Worm (Caenorhabditis elegans): ENCODE measurements around the gene fbxb-112.
"Not testable (repeated sequence)": the region's sequence is repeated elsewhere in the genome, so short reads cannot be mapped to it uniquely, and the experiment has no call there.

fbxb-112 gene

DNA sequence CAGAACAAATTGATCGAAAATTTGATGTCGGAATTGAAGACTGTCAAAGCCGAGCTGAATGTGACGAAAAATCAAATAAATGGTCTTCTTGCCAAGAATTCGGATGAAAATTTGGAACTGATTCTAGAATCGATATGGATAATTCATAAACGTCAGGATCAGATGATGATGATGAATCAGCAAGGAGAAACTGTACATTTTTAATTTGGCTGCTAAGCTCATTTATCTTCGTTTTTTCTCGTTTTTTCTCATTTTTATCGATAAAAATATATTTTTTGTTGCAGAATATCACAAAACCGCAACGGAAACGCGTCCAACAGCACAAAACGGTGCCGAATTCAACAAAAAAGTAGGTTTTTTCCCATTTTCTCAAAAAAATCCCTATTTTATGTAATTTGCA lies 41.4 kb upstream of the fbxb-112 start, which contains the start of gene C16C8.14:
Gene C16C8.14, plus strand, starts transcription at position 301 of the 400 bp plus-strand sequence.
- not testable (repeated sequence) for TF ChIP-seq F13C5.2 (tag; optimal IDR thresholded peaks at IDR 0.05); flt-1 (GFP tag; IDR thresholded peaks at IDR 0.05); tbx-11 (GFP tag; IDR thresholded peaks at IDR 0.05)

ce11 chrII:3452421-3452820 lies 38.5 kb upstream of the fbxb-112 start, which contains the start of gene C16C8.12:
TSS of gene C16C8.12 (plus strand) at chrII:3452721.
- TF ChIP-seq hmbx-1 (tag; optimal IDR thresholded peaks at IDR 0.05): no peak
- no peak for TF ChIP-seq ceh-13 (GFP tag; optimal IDR thresholded peaks at IDR 0.05)
- TF ChIP-seq F13C5.2 (tag; optimal IDR thresholded peaks at IDR 0.05): no peak
- no peak for TF ChIP-seq aly-1 (tag; optimal IDR thresholded peaks at IDR 0.05)
- no peak for TF ChIP-seq ama-1 (optimal IDR thresholded peaks at IDR 0.05)
- TF ChIP-seq scrt-1 (GFP tag; IDR thresholded peaks at IDR 0.05): no peak
- TF ChIP-seq tbx-11 (GFP tag; IDR thresholded peaks at IDR 0.05): no peak
- TF ChIP-seq ceh-36 (tag; optimal IDR thresholded peaks at IDR 0.05): no peak
- TF ChIP-seq tra-4 (tag; optimal IDR thresholded peaks at IDR 0.05): no peak
- TF ChIP-seq pes-1 (GFP tag; IDR thresholded peaks at IDR 0.05): no peak

ce11 chrII:3453521-3453920 lies 37.4 kb upstream of the fbxb-112 start, which contains the start of gene C16C8.11:
TSS of gene C16C8.11 (plus strand) at chrII:3453708.
- no peak for TF ChIP-seq hnd-1 (tag; optimal IDR thresholded peaks at IDR 0.05)
- no peak for TF ChIP-seq sea-1 (GFP tag; conservative IDR thresholded peaks at IDR 0.05)
- no peak for TF ChIP-seq pes-1 (GFP tag; IDR thresholded peaks at IDR 0.05)
- TF ChIP-seq ceh-13 (GFP tag; optimal IDR thresholded peaks at IDR 0.05): no peak
- TF ChIP-seq hmbx-1 (tag; optimal IDR thresholded peaks at IDR 0.05): no peak
- no peak for TF ChIP-seq tbx-11 (GFP tag; IDR thresholded peaks at IDR 0.05)
- no peak for TF ChIP-seq ama-1 (optimal IDR thresholded peaks at IDR 0.05)
- TF ChIP-seq ets-7 (tag; optimal IDR thresholded peaks at IDR 0.05): no peak
- no peak for TF ChIP-seq flt-1 (GFP tag; IDR thresholded peaks at IDR 0.05)
- no peak for TF ChIP-seq scrt-1 (GFP tag; IDR thresholded peaks at IDR 0.05)
- no peak for TF ChIP-seq aly-1 (tag; optimal IDR thresholded peaks at IDR 0.05)
- no peak for TF ChIP-seq tbx-37 (GFP tag; conservative IDR thresholded peaks at IDR 0.05)
- no peak for TF ChIP-seq ceh-36 (tag; optimal IDR thresholded peaks at IDR 0.05)
- no peak for TF ChIP-seq hmg-4 (GFP tag; optimal IDR thresholded peaks at IDR 0.05)

DNA sequence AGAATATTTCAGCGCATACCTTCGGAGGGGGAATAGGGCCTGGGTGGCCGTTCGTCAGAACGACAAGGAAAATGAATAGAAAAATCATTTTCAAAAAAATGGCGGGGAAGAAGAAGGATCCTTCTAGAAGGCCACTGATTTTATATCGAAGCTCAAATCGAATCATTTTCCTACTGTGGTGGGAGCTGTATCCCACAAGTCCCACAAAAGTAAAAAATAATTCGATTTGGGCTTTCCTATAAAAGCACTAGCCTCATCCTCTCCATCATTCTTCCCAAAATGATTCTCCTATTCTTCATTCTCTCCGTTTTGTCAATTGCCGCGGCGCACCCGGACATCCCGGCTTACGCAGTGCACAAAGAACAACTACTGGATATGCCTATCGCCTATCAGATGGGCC lies 32.7 kb upstream of the fbxb-112 start, which contains the start of the genes C16C8.26 and C16C8.19:
Gene C16C8.26, minus strand, starts transcription at position 101 of the 400 bp plus-strand sequence.
Gene C16C8.19, plus strand, starts transcription at position 279 of the 400 bp plus-strand sequence.
- TF ChIP-seq ceh-36 (tag; optimal IDR thresholded peaks at IDR 0.05): no peak
- no peak for TF ChIP-seq pes-1 (GFP tag; IDR thresholded peaks at IDR 0.05)
- no peak for TF ChIP-seq scrt-1 (GFP tag; IDR thresholded peaks at IDR 0.05)
- no peak for TF ChIP-seq tra-4 (tag; optimal IDR thresholded peaks at IDR 0.05)
- no peak for TF ChIP-seq hmg-4 (GFP tag; optimal IDR thresholded peaks at IDR 0.05)
- TF ChIP-seq ets-7 (tag; optimal IDR thresholded peaks at IDR 0.05): no peak
- TF ChIP-seq hmbx-1 (tag; optimal IDR thresholded peaks at IDR 0.05): no peak
- no peak for TF ChIP-seq ama-1 (optimal IDR thresholded peaks at IDR 0.05)
- no peak for TF ChIP-seq tbx-37 (GFP tag; conservative IDR thresholded peaks at IDR 0.05)
- TF ChIP-seq ceh-13 (GFP tag; optimal IDR thresholded peaks at IDR 0.05): no peak
- no peak for TF ChIP-seq B0310.2 (tag; optimal IDR thresholded peaks at IDR 0.05)
- no peak for TF ChIP-seq flt-1 (GFP tag; IDR thresholded peaks at IDR 0.05)
- no peak for TF ChIP-seq F13C5.2 (tag; optimal IDR thresholded peaks at IDR 0.05)
- TF ChIP-seq tbx-11 (GFP tag; IDR thresholded peaks at IDR 0.05): no peak
- TF ChIP-seq hnd-1 (tag; optimal IDR thresholded peaks at IDR 0.05): no peak
- no peak for TF ChIP-seq aly-1 (tag; optimal IDR thresholded peaks at IDR 0.05)
- TF ChIP-seq sea-1 (GFP tag; conservative IDR thresholded peaks at IDR 0.05): no peak

ce11 chrII:3459199-3459598 lies 31.7 kb upstream of the fbxb-112 start:
- TF ChIP-seq pes-1 (GFP tag; IDR thresholded peaks at IDR 0.05) (no peak), ceh-36 (tag; optimal IDR thresholded peaks at IDR 0.05) (peak; percentile 69)

- no peak for TF ChIP-seq tbx-11 (GFP tag; IDR thresholded peaks at IDR 0.05)
- TF ChIP-seq hmbx-1 (tag; optimal IDR thresholded peaks at IDR 0.05): no peak
These were observed 30.8 kb upstream of the fbxb-112 start, which contains the start of gene C16C8.7 for ce11 chrII:3460048-3460447. TSS of gene C16C8.7 (minus strand) at chrII:3460148.

- TF ChIP-seq ceh-36 (tag; optimal IDR thresholded peaks at IDR 0.05) (no peak), scrt-1 (GFP tag; IDR thresholded peaks at IDR 0.05) (no peak), flt-1 (GFP tag; IDR thresholded peaks at IDR 0.05) (no peak), hmg-4 (GFP tag; optimal IDR thresholded peaks at IDR 0.05) (no peak), aly-1 (tag; optimal IDR thresholded peaks at IDR 0.05) (no peak), tra-4 (tag; optimal IDR thresholded peaks at IDR 0.05) (no peak), ets-7 (tag; optimal IDR thresholded peaks at IDR 0.05) (no peak), B0310.2 (tag; optimal IDR thresholded peaks at IDR 0.05) (no peak), tbx-11 (GFP tag; IDR thresholded peaks at IDR 0.05) (no peak), pes-1 (GFP tag; IDR thresholded peaks at IDR 0.05) (no peak), ceh-13 (GFP tag; optimal IDR thresholded peaks at IDR 0.05) (no peak), ama-1 (optimal IDR thresholded peaks at IDR 0.05) (no peak), tbx-37 (GFP tag; conservative IDR thresholded peaks at IDR 0.05) (no peak), hmbx-1 (tag; optimal IDR thresholded peaks at IDR 0.05) (no peak)
These were observed 29.3 kb upstream of the fbxb-112 start, which contains the start of gene C16C8.8 for ce11 chrII:3461586-3461985. TSS of gene C16C8.8 (minus strand) at chrII:3461686.

DNA sequence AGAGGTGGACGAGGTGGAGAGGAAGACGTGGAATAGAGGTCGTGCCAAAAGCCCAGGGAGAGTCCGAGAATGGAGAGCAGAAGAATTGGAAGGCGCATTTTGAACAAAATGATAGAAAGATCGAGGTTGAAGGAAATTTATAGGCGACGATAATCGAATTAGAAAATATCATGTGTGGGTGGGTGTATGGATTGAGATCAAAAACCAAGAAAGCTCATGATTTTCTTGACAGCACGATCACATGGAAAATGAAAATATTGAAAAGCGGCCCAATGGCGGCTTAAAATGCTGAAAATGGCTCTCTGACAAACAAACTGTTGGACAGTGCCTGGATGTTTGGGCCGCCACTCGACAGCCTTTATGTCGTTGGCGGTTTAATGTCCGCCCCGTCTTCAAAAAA lies 27.8 kb upstream of the fbxb-112 start, which contains the start of gene C16C8.9:
Gene C16C8.9, minus strand, starts transcription at position 101 of the 400 bp plus-strand sequence.
- no peak for TF ChIP-seq tbx-37 (GFP tag; conservative IDR thresholded peaks at IDR 0.05)
- TF ChIP-seq sea-1 (GFP tag; conservative IDR thresholded peaks at IDR 0.05): no peak
- TF ChIP-seq flt-1 (GFP tag; IDR thresholded peaks at IDR 0.05): no peak
- no peak for TF ChIP-seq ets-7 (tag; optimal IDR thresholded peaks at IDR 0.05)
- TF ChIP-seq tbx-11 (GFP tag; IDR thresholded peaks at IDR 0.05): no peak
- TF ChIP-seq aly-1 (tag; optimal IDR thresholded peaks at IDR 0.05): no peak
- no peak for TF ChIP-seq ama-1 (optimal IDR thresholded peaks at IDR 0.05)
- no peak for TF ChIP-seq hmg-4 (GFP tag; optimal IDR thresholded peaks at IDR 0.05)
- TF ChIP-seq scrt-1 (GFP tag; IDR thresholded peaks at IDR 0.05): no peak
- TF ChIP-seq pes-1 (GFP tag; IDR thresholded peaks at IDR 0.05): no peak
- TF ChIP-seq B0310.2 (tag; optimal IDR thresholded peaks at IDR 0.05): no peak
